Worm (Caenorhabditis elegans) whole organism, L1 larva: ENCODE results near the gene T19D12.1.
A peak's percentile ranks its signal among the peaks of the same experiment; 100 is the strongest.

Source experiments
- C16A3.4 ChIP-seq: fragments of 150-350 bp; optimal IDR thresholded peaks from 2 replicates; lab custom pipeline; 2014; ENCODE audit warnings: missing biosample characterization, missing genetic modification characterization
- C34B4.2 ChIP-seq: sonication (generic microtip); optimal IDR thresholded peaks from 2 replicates; lab custom pipeline; 2017; ENCODE audit warnings: mild to moderate bottlenecking, missing genetic modification characterization, missing compliant biosample characterization
- F16B12.6 ChIP-seq: fragments of 150-350 bp; optimal IDR thresholded peaks from 2 replicates; lab custom pipeline; 2014; ENCODE audit warnings: missing biosample characterization, missing genetic modification characterization
- aha-1 ChIP-seq: fragments of 150-350 bp; optimal IDR thresholded peaks from 2 replicates; lab custom pipeline; 2014; ENCODE audit warnings: missing biosample characterization, missing genetic modification characterization
- aly-2 ChIP-seq: fragments of 150-350 bp; optimal IDR thresholded peaks from 2 replicates; lab custom pipeline; 2014; ENCODE audit warnings: missing biosample characterization, missing genetic modification characterization
- ama-1 ChIP-seq: fragments of 150-350 bp; optimal IDR thresholded peaks from 2 replicates; lab custom pipeline; 2014
- ceh-8 ChIP-seq: fragments of 200-800 bp; sonication (Bioruptor generic); optimal IDR thresholded peaks from 2 replicates; lab custom pipeline; 2018; ENCODE audit warnings: mild to moderate bottlenecking, missing genetic modification characterization, moderate library complexity, missing compliant biosample characterization
- ceh-88 ChIP-seq: fragments of 200-800 bp; sonication (Bioruptor generic); IDR thresholded peaks from 2 replicates; pipeline ENCODE4 v1.3.6; 2022; ENCODE audit warnings: missing genetic modification characterization, missing compliant biosample characterization
- ces-1 ChIP-seq: fragments of 150-350 bp; optimal IDR thresholded peaks from 2 replicates; lab custom pipeline; 2014; ENCODE audit warnings: missing biosample characterization, missing genetic modification reagents, missing genetic modification characterization
- dpl-1 ChIP-seq, 3 experiments: fragments of 150-350 bp in 2 of 3; sonication (generic microtip) in 1 of 3; optimal IDR thresholded peaks; 2 replicates each; lab custom pipeline; 2014 to 2017; ENCODE audit warnings: missing biosample characterization in 3 of 3, missing genetic modification characterization in 3 of 3, missing genetic modification reagents in 3 of 3
- egl-13 ChIP-seq: sonication (generic microtip); optimal IDR thresholded peaks from 2 replicates; lab custom pipeline; 2016; ENCODE audit warnings: missing genotype, missing genetic modification reagents, missing genetic modification characterization, missing compliant biosample characterization
- egl-27 ChIP-seq, 2 experiments: fragments of 150-350 bp in 1 of 2; sonication (generic microtip); optimal IDR thresholded peaks; 3 replicates each; lab custom pipeline; 2017 to 2018; ENCODE audit warnings: missing biosample characterization in 2 of 2, missing genetic modification characterization in 2 of 2, missing genetic modification reagents in 2 of 2
- ets-5 ChIP-seq: fragments of 200-800 bp; sonication (Bioruptor generic); IDR thresholded peaks from 2 replicates; pipeline ENCODE4 v1.3.6; 2022; ENCODE audit warnings: missing genetic modification characterization, missing compliant biosample characterization
- fkh-10 ChIP-seq: sonication (generic microtip); optimal IDR thresholded peaks from 2 replicates; lab custom pipeline; 2017; ENCODE audit warnings: missing biosample characterization, missing genetic modification reagents, missing genetic modification characterization
- fkh-4 ChIP-seq: sonication (generic microtip); optimal IDR thresholded peaks from 2 replicates; lab custom pipeline; 2016; ENCODE audit warnings: missing compliant biosample characterization, missing genetic modification characterization, borderline replicate concordance
- fkh-8 ChIP-seq: sonication (generic microtip); optimal IDR thresholded peaks from 2 replicates; lab custom pipeline; 2016; ENCODE audit warnings: mild to moderate bottlenecking, missing genetic modification characterization, missing compliant biosample characterization
- fos-1 ChIP-seq: fragments of 150-350 bp; optimal IDR thresholded peaks from 2 replicates; lab custom pipeline; 2014; ENCODE audit warnings: missing biosample characterization, missing genetic modification characterization
- grh-1 ChIP-seq: fragments of 200-800 bp; sonication (Bioruptor generic); IDR thresholded peaks from 2 replicates; pipeline ENCODE4 v1.3.6; 2022; ENCODE audit warnings: missing genetic modification reagents, missing genetic modification characterization, missing compliant biosample characterization
- hlh-17 ChIP-seq: fragments of 200-800 bp; sonication (Bioruptor generic); optimal IDR thresholded peaks from 2 replicates; lab custom pipeline; 2018; ENCODE audit warnings: missing genetic modification characterization, mild to moderate bottlenecking, missing compliant biosample characterization, moderate library complexity, borderline replicate concordance
- hlh-4 ChIP-seq: sonication (generic microtip); optimal IDR thresholded peaks from 2 replicates; lab custom pipeline; 2016; ENCODE audit warnings: mild to moderate bottlenecking, missing genetic modification characterization, missing compliant biosample characterization
- jun-1 ChIP-seq: fragments of 150-350 bp; optimal IDR thresholded peaks from 2 replicates; lab custom pipeline; 2014; ENCODE audit warnings: missing biosample characterization, missing genetic modification reagents, missing genetic modification characterization
- lin-13 ChIP-seq: fragments of 150-350 bp; optimal IDR thresholded peaks from 2 replicates; lab custom pipeline; 2014; ENCODE audit warnings: missing biosample characterization, missing genetic modification reagents, missing genetic modification characterization
- lin-35 ChIP-seq, 2 experiments: fragments of 150-350 bp; optimal IDR thresholded peaks; 2 replicates each; lab custom pipeline; 2014; ENCODE audit warnings: missing biosample characterization in 2 of 2, missing genetic modification characterization in 2 of 2, missing genetic modification reagents in 2 of 2
- lin-39 ChIP-seq: fragments of 150-350 bp; optimal IDR thresholded peaks from 2 replicates; lab custom pipeline; 2014; ENCODE audit warnings: missing biosample characterization, missing genetic modification reagents, missing genetic modification characterization
- lsy-2 ChIP-seq, 2 experiments: fragments of 150-350 bp; optimal IDR thresholded peaks; 2 replicates each; lab custom pipeline; 2014; ENCODE audit warnings: missing biosample characterization in 2 of 2, missing genetic modification characterization in 2 of 2
- mdl-1 ChIP-seq, 2 experiments: fragments of 150-350 bp; optimal IDR thresholded peaks; 2 replicates each; lab custom pipeline; 2014 to 2017; ENCODE audit warnings: missing biosample characterization in 2 of 2, missing genetic modification characterization in 2 of 2, inconsistent platforms in 1 of 2
- mef-2 ChIP-seq: fragments of 150-350 bp; optimal IDR thresholded peaks from 2 replicates; lab custom pipeline; 2014; ENCODE audit warnings: missing biosample characterization, missing genetic modification characterization
- mep-1 ChIP-seq: fragments of 150-350 bp; optimal IDR thresholded peaks from 2 replicates; lab custom pipeline; 2014; ENCODE audit warnings: missing biosample characterization, missing genetic modification characterization
- nhr-11 ChIP-seq: fragments of 150-350 bp; optimal IDR thresholded peaks from 2 replicates; lab custom pipeline; 2014; ENCODE audit warnings: missing biosample characterization, missing genetic modification characterization
- nhr-20 ChIP-seq: sonication (generic microtip); optimal IDR thresholded peaks from 2 replicates; lab custom pipeline; 2016; ENCODE audit warnings: mild to moderate bottlenecking, missing genetic modification characterization, missing compliant biosample characterization
- nhr-28 ChIP-seq: fragments of 150-350 bp; optimal IDR thresholded peaks from 2 replicates; lab custom pipeline; 2014; ENCODE audit warnings: missing biosample characterization, missing genetic modification characterization
- nhr-47 ChIP-seq: sonication (generic microtip); optimal IDR thresholded peaks from 2 replicates; lab custom pipeline; 2016; ENCODE audit warnings: mild to moderate bottlenecking, missing genetic modification characterization, moderate library complexity, missing compliant biosample characterization
- nhr-71 ChIP-seq: sonication (generic microtip); optimal IDR thresholded peaks from 2 replicates; lab custom pipeline; 2016; ENCODE audit warnings: mild to moderate bottlenecking, missing genetic modification characterization, moderate library complexity, missing compliant biosample characterization
- nhr-84 ChIP-seq: sonication (generic microtip); optimal IDR thresholded peaks from 2 replicates; lab custom pipeline; 2017; ENCODE audit warnings: missing biosample characterization, missing genetic modification characterization
- nhr-85 ChIP-seq: sonication (generic microtip); peaks from one replicate; lab custom pipeline; 2016; ENCODE audit warnings: missing genetic modification characterization, inconsistent platforms, missing compliant biosample characterization
- pag-3 ChIP-seq: sonication (generic microtip); optimal IDR thresholded peaks from 2 replicates; lab custom pipeline; 2017; ENCODE audit warnings: missing genetic modification characterization, mild to moderate bottlenecking, missing compliant biosample characterization, antibody characterized with exemption, borderline replicate concordance; ENCODE audit not compliant: insufficient read depth
- pax-3 ChIP-seq: fragments of 200-800 bp; sonication (Bioruptor generic); optimal IDR thresholded peaks from 2 replicates; lab custom pipeline; 2018; ENCODE audit warnings: mild to moderate bottlenecking, missing genetic modification characterization, moderate library complexity, missing compliant biosample characterization
- rnt-1 ChIP-seq: sonication (generic microtip); optimal IDR thresholded peaks from 2 replicates; lab custom pipeline; 2016; ENCODE audit warnings: mild to moderate bottlenecking, missing genetic modification characterization, moderate library complexity, missing compliant biosample characterization
- snpc-4 ChIP-seq: fragments of 150-350 bp; optimal IDR thresholded peaks from 2 replicates; lab custom pipeline; 2014; ENCODE audit warnings: missing biosample characterization, missing genetic modification characterization
- tbx-2 ChIP-seq: sonication (generic microtip); optimal IDR thresholded peaks from 2 replicates; lab custom pipeline; 2016; ENCODE audit warnings: missing genetic modification characterization, missing compliant biosample characterization
- tlp-1 ChIP-seq: fragments of 150-350 bp; optimal IDR thresholded peaks from 2 replicates; lab custom pipeline; 2014; ENCODE audit warnings: missing biosample characterization, missing genetic modification characterization
- unc-86 ChIP-seq: sonication (generic microtip); optimal IDR thresholded peaks from 2 replicates; lab custom pipeline; 2016; ENCODE audit warnings: missing genetic modification characterization, missing compliant biosample characterization
- unc-98 ChIP-seq: fragments of 200-800 bp; sonication (Bioruptor generic); IDR thresholded peaks from 2 replicates; pipeline ENCODE4 v1.3.6; 2022; ENCODE audit warnings: missing genetic modification characterization, missing compliant biosample characterization
- vab-15 ChIP-seq: sonication (generic microtip); optimal IDR thresholded peaks from 2 replicates; lab custom pipeline; 2017; ENCODE audit warnings: missing genotype, mild to moderate bottlenecking, missing genetic modification characterization, missing compliant biosample characterization
- xbp-1 ChIP-seq: sonication (generic microtip); optimal IDR thresholded peaks from 2 replicates; lab custom pipeline; 2016; ENCODE audit warnings: missing genetic modification characterization, missing compliant biosample characterization
- ztf-11 ChIP-seq, 2 experiments: sonication (generic microtip); optimal IDR thresholded peaks; 2 replicates each; lab custom pipeline; 2016 to 2017; ENCODE audit warnings: missing genetic modification characterization in 2 of 2, missing biosample characterization in 1 of 2, missing compliant biosample characterization in 1 of 2

The T19D12.1 gene

DNA sequence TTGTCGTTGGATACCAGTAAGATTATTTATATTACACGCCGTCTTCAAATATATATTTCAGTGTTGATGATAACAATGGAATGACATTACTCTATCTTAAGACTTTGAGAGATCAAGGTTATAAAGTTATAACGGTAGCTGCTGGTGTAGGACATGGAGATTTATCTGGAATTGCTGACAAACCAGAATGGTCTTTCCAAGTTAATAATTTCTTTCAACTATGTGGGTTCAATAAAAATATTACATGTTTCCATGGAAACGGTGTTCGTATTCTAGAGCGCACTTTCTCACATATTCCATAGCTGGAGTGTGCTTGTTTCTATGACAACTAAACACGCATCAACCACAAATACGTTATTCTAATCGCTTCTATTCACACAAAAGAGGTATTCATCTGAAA, 13.0 kb downstream of the T19D12.1 start, which contains the start of gene ift-74:
Gene ift-74, plus strand, starts transcription at position 301 of the 400 bp plus-strand sequence.
- TF ChIP-seq fkh-8 (tag; lab: Kevin White, UChicago) (peak; percentile 40), fkh-4 (tag; lab: Kevin White, UChicago) (no peak)
- TF ChIP-seq, all 84 proteins: peak for 1

DNA sequence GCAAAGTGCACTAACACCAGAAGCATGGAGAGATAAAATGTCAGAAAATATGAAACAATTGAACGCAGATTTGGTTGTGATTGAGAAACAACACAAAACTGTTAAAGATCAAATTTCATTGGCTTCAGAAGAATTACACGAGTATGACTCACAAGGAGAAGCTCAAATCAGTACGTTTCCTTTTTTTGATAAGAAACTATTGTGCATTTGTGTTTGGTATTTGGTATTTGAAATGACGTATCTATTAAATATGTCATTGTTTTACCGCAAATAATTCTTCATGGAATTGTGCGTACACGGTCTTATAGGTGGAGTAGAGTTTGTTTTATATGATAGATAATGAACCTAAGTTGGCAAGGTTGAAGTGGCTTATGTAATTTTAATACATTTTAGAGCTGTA, 14.8 kb downstream of the T19D12.1 start:
- TF ChIP-seq ces-1 (GFP tag; lab: Kevin White, UChicago) (no peak), mep-1 (tag; lab: Kevin White, UChicago) (no peak), aly-2 (no peak), fos-1 (tag; lab: Kevin White, UChicago) (no peak), nhr-85 (tag; lab: Kevin White, UChicago) (no peak), mdl-1 (tag; optimal IDR thresholded peaks at IDR 0.05; lab: Kevin White, UChicago) (no peak), nhr-71 (tag; lab: Kevin White, UChicago) (no peak), egl-13 (no peak), ceh-8 (GFP tag; lab: Kevin White, UChicago) (no peak), nhr-20 (tag; lab: Kevin White, UChicago) (no peak), lsy-2 (tag; optimal IDR thresholded peaks at IDR 0.05; lab: Kevin White, UChicago) (no peak)
- TF ChIP-seq, all 84 proteins: peak for 0

DNA sequence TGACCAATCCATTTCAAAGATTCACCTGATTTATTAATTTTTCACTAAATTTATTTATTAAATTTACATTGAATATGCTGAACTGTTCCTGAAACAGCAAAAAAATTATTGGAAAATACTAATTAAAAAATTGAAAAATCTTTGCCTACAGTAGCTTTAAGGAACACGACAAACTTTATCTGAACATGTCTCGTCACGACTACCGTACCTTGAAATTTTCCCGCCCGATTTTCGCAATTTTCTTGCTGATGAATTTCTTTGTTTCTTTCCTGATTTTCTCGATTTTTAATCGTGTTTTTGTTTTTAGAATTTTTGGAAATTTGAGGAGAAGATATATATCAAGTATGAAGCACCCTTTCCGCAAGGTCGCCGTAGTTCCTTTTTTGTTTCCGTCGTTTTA, 16.2 kb downstream of the T19D12.1 start:
- TF ChIP-seq nhr-85 (tag; lab: Kevin White, UChicago) (peak; percentile 13), jun-1 (no peak), ceh-88 (GFP tag; lab: Robert Waterston, UW) (no peak)

DNA sequence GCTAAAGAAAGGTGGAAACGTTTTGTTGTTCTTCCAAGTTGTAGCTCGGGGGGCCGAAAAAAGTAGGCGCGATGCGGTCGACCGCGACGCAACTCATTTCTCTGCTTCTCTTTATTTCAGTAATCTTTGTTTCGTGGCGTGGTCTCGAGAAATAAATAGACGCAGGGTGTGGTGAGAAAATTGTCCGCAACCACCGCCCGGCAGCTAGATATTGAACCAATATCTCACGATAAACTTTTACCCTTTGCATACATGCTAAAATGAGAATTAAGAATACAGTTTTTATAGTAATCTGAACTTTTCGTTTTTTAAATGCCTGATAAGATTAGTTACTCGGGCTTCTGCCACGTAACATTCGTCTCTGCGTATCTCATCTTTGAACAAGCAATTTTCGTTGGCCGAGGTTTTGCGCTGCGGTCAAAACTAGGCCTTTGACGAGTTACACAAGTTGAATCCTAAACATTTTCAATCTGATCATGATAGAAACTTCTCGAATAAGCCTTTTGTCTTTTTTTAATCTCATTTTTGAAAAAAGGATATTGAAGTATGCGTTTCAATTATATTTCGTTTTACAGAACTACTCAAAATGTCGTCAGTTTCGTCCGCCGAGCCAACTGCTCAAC, 17.1 kb downstream of the T19D12.1 start, which contains the start of gene gyf-1:
Gene gyf-1, plus strand, starts transcription at position 573 of the 623 bp plus-strand sequence.
- no peak for TF ChIP-seq ztf-11 (tag; optimal IDR thresholded peaks at IDR 0.05; lab: Kevin White, UChicago)
- TF ChIP-seq tbx-2 (tag; lab: Kevin White, UChicago): peak; percentile 24
- no peak for TF ChIP-seq lin-13 (GFP tag; lab: Kevin White, UChicago)
- TF ChIP-seq egl-27 (tag; optimal IDR thresholded peaks at IDR 0.05; lab: Kevin White, UChicago): no peak
- TF ChIP-seq grh-1: no peak
- peak in 1 of 2 experiments; percentile 32 for TF ChIP-seq lin-35 (GFP tag; optimal IDR thresholded peaks at IDR 0.05; lab: Kevin White, UChicago)
- TF ChIP-seq nhr-28: no peak
- TF ChIP-seq rnt-1: peak; percentile 50
- TF ChIP-seq aly-2: peak; percentile 3
- peak; percentile 23 for TF ChIP-seq F16B12.6 (tag; lab: Kevin White, UChicago)
- no peak for TF ChIP-seq ama-1 (lab: Kevin White, UChicago)
- TF ChIP-seq nhr-84 (tag; lab: Kevin White, UChicago): no peak
- TF ChIP-seq pag-3: no peak
- no peak for TF ChIP-seq mep-1 (tag; lab: Kevin White, UChicago)
- no peak for TF ChIP-seq ets-5
- TF ChIP-seq mef-2 (tag; lab: Kevin White, UChicago): no peak
- no peak for TF ChIP-seq nhr-11 (tag; lab: Kevin White, UChicago)
- TF ChIP-seq nhr-47: peak; percentile 37
- TF ChIP-seq ceh-8 (GFP tag; lab: Kevin White, UChicago): no peak
- no peak for TF ChIP-seq hlh-17 (GFP tag; lab: Kevin White, UChicago)
- TF ChIP-seq C34B4.2: no peak
- TF ChIP-seq unc-86 (tag; lab: Kevin White, UChicago): no peak
- TF ChIP-seq tlp-1 (tag; lab: Kevin White, UChicago): no peak
- no peak for TF ChIP-seq lin-39
- TF ChIP-seq vab-15 (tag; lab: Kevin White, UChicago): peak; percentile 10
- TF ChIP-seq unc-98 (GFP tag; lab: Robert Waterston, UW): no peak
- TF ChIP-seq snpc-4 (tag; lab: Kevin White, UChicago): no peak
- no peak for TF ChIP-seq aha-1 (tag; lab: Kevin White, UChicago)
- TF ChIP-seq dpl-1 (GFP tag; optimal IDR thresholded peaks at IDR 0.05; lab: Kevin White, UChicago): peak in 2 of 3 experiments; percentile 5 to 14
- no peak for TF ChIP-seq C16A3.4 (tag; lab: Kevin White, UChicago)
- TF ChIP-seq hlh-4 (tag; lab: Kevin White, UChicago): no peak
- TF ChIP-seq fkh-4 (tag; lab: Kevin White, UChicago): no peak
- no peak for TF ChIP-seq fkh-10 (GFP tag; lab: Kevin White, UChicago)
- TF ChIP-seq xbp-1 (tag; lab: Kevin White, UChicago): no peak
- TF ChIP-seq pax-3 (tag; lab: Kevin White, UChicago): no peak
